Worm (Caenorhabditis elegans): ENCODE results near the gene ets-6.

DNA sequence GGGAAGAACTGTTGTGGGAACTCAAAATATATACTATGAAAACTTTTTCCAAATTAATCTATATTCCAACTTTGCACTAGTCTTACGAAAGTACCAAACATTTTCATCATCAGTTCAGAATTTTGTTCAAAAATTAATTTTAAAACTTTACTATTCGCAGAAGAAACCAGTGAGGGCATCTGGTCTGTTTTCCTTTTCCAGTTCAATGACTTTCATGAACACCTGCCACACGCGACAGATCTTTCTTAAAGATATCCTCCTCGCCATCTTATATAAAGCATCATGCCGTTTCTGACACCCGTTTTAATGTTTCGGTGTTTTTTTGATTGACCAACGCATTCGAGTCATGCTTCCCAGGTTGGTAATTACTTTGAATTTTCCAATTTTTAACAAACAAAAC is 47.4 kb downstream of the ets-6 start, which contains the start of gene C54F6.3:
- no peak for TF ChIP-seq rbr-2 (tag; optimal IDR thresholded peaks at IDR 0.05)
- TF ChIP-seq ztf-7 (tag; optimal IDR thresholded peaks at IDR 0.05), result no peak
- no peak for TF ChIP-seq mdl-1 (tag; optimal IDR thresholded peaks at IDR 0.05)
- TF ChIP-seq daf-12 (tag; optimal IDR thresholded peaks at IDR 0.05), result no peak
- TF ChIP-seq F44E2.7 (GFP tag; IDR thresholded peaks at IDR 0.05), result no peak
- TF ChIP-seq tra-1 (GFP tag; IDR thresholded peaks at IDR 0.05), result no peak
- no peak for TF ChIP-seq lsy-2 (tag; optimal IDR thresholded peaks at IDR 0.05)
- TF ChIP-seq D1046.2 (GFP tag; IDR thresholded peaks at IDR 0.05), result no peak
- TF ChIP-seq unc-39 (tag; optimal IDR thresholded peaks at IDR 0.05), result no peak
- no peak for TF ChIP-seq nhr-11 (tag; optimal IDR thresholded peaks at IDR 0.05)
- no peak for TF ChIP-seq dve-1 (tag; optimal IDR thresholded peaks at IDR 0.05; ENCODE audit: insufficient read depth)
- TF ChIP-seq zip-11 (GFP tag; IDR thresholded peaks at IDR 0.05), result no peak
- no peak for TF ChIP-seq snpc-1.2 (GFP tag; IDR thresholded peaks at IDR 0.05)
- TF ChIP-seq ama-1 (optimal IDR thresholded peaks at IDR 0.05), result no peak
